Fruit fly (Drosophila melanogaster): ENCODE results near the gene homer.

homer gene

DNA sequence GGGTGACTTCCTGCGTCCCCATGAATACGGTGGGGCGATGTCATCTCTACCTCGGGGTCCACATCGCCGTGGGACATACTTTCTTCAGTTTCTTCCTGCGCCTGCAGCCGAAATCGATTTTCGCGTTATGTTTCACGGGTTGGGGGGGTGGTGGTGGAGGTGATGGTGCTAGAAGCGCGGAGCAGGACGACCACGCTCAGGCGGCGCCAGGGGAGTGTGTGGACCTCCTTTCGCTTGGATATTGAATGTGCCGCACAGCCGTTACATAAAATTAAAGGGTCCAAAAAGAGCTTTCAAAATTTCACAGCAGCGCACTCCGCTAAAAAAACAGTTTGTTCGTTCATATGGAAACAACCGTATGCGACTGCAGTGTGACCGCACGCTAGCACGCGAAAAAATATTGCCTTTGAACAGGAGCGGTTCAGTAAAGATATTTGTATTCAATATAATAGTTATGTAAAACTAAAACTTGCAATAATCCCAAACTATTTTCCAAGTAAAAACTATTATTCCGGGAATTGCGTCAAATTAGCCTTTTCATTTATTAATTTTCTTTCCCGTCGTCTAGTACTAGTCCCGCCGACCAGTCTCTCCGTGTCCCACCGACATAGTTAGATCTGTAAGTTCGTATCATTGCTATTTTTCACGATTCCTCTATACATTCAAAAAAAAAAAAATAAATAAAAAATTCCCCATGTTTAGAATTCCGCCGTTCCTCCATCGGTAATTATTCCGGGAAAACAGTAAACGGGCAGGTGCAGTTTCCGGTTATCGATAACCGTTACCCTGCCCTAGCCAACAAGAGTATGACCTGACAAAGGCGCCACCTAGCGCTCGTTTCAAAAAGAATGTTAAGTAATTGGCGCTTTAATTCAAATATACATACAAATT, 38.9 kb downstream of the homer start, which contains the start of gene Nhe3 (continued):
- TF ChIP-seq Eip74EF (GFP tag; optimal IDR thresholded peaks at IDR 0.05) (peak in 1 of 2 experiments; percentile 49), Abd-B (GFP tag; optimal IDR thresholded peaks at IDR 0.05) (peak; percentile 74), oc (tag; optimal IDR thresholded peaks at IDR 0.05) (peak; percentile 27), jigr1 (GFP tag; IDR thresholded peaks at IDR 0.05) (peak; percentile 37; the same call in 1 of the 3 replicates), HHEX (GFP tag; optimal IDR thresholded peaks at IDR 0.05) (peak; percentile 61), pho (GFP tag; optimal IDR thresholded peaks at IDR 0.05) (peak; percentile 87), CG7556 (GFP tag; optimal IDR thresholded peaks at IDR 0.05) (peak; percentile 81), nau (GFP tag; optimal IDR thresholded peaks at IDR 0.05) (peak; percentile 58), CG33557 (GFP tag; optimal IDR thresholded peaks at IDR 0.05) (peak; percentile 30), ranshi (GFP tag; IDR thresholded peaks at IDR 0.05) (peak; percentile 87; the same call in 1 of the 2 replicates), crc (GFP tag; optimal IDR thresholded peaks at IDR 0.05) (peak; percentile 53), pan (optimal IDR thresholded peaks at IDR 0.05) (no peak), pan (GFP tag; optimal IDR thresholded peaks at IDR 0.05 in 1 of 2, IDR thresholded peaks at IDR 0.05 in 1 of 2) (peak in 1 of 2 experiments; percentile 85), stc (GFP tag; IDR thresholded peaks at IDR 0.05) (peak; percentile 74), CG1792 (GFP tag; optimal IDR thresholded peaks at IDR 0.05) (peak; percentile 59), CG34224 (GFP tag; IDR thresholded peaks at IDR 0.05; ENCODE audit: partially characterized antibody) (peak; percentile 46), al (GFP tag; IDR thresholded peaks at IDR 0.05) (peak; percentile 82), Jarid2 (GFP tag; optimal IDR thresholded peaks at IDR 0.05) (peak; percentile 84), CG10321 (GFP tag; IDR thresholded peaks at IDR 0.05) (peak; percentile 40; the same call in 1 of the 2 replicates), CG16813 (GFP tag; IDR thresholded peaks at IDR 0.05; ENCODE audit: partially characterized antibody) (peak; percentile 59; the same call in 1 of the 3 replicates), ase (GFP tag; IDR thresholded peaks at IDR 0.05) (peak; percentile 69; the same call in 1 of the 3 replicates), Rfx (GFP tag; IDR thresholded peaks at IDR 0.05) (peak; percentile 90), fd96Cb (tag; optimal IDR thresholded peaks at IDR 0.05) (peak; percentile 77), jumu (GFP tag; optimal IDR thresholded peaks at IDR 0.05) (peak; percentile 80), CG13775 (GFP tag; optimal IDR thresholded peaks at IDR 0.05) (peak; percentile 76), prd (optimal IDR thresholded peaks at IDR 0.05) (no peak), prd (GFP tag; IDR thresholded peaks at IDR 0.05) (peak; percentile 90), Optix (GFP tag; IDR thresholded peaks at IDR 0.05) (peak; percentile 56; the same call in 1 of the 3 replicates), CG13424 (tag; optimal IDR thresholded peaks at IDR 0.05) (peak; percentile 78), CG10366 (GFP tag; IDR thresholded peaks at IDR 0.05) (peak; percentile 80), sim (GFP tag; IDR thresholded peaks at IDR 0.05) (0 out of 2 replicates have a peak, but pooled peaks have one; percentile 32), Med (GFP tag) (peak; percentile 97), stwl (tag; optimal IDR thresholded peaks at IDR 0.05) (peak; percentile 57), usp (GFP tag; optimal IDR thresholded peaks at IDR 0.05) (no peak), CG4854 (GFP tag; optimal IDR thresholded peaks at IDR 0.05) (peak; percentile 62), CG7963 (GFP tag; IDR thresholded peaks at IDR 0.05; ENCODE audit: partially characterized antibody) (0 out of 3 replicates have a peak, but pooled peaks have one; percentile 12), danr (GFP tag; IDR thresholded peaks at IDR 0.05) (peak; percentile 46; the same call in 1 of the 2 replicates), CG8765 (GFP tag; IDR thresholded peaks at IDR 0.05) (no peak), pnt (GFP tag; optimal IDR thresholded peaks at IDR 0.05) (peak; percentile 57), CG13123 (GFP tag; optimal IDR thresholded peaks at IDR 0.05) (peak; percentile 55), CG9437 (GFP tag; optimal IDR thresholded peaks at IDR 0.05) (peak; percentile 54), mirr (GFP tag; optimal IDR thresholded peaks at IDR 0.05) (no peak), CG16863 (GFP tag; optimal IDR thresholded peaks at IDR 0.05) (peak; percentile 77), MTF-1 (GFP tag; optimal IDR thresholded peaks at IDR 0.05; ENCODE audit: borderline replicate concordance) (peak; percentile 14), CG7786 (GFP tag; optimal IDR thresholded peaks at IDR 0.05) (peak; percentile 82), CG34422 (GFP tag; IDR thresholded peaks at IDR 0.05) (peak; percentile 77), lab (GFP tag; optimal IDR thresholded peaks at IDR 0.05) (no peak), bowl (GFP tag; IDR thresholded peaks at IDR 0.05) (peak; percentile 35; the same call in 1 of the 2 replicates)
